Worm (Caenorhabditis elegans) whole organism, L2 larva: Measurements from ENCODE around the gene F14F8.8.

Source experiments
- C34F6.9 ChIP-seq: fragments of 150-350 bp; optimal IDR thresholded peaks from 2 replicates; lab custom pipeline; 2014; ENCODE audit warnings: missing biosample characterization, missing genetic modification characterization
- R02D3.7 ChIP-seq: fragments of 150-350 bp; optimal IDR thresholded peaks from 2 replicates; lab custom pipeline; 2014; ENCODE audit warnings: missing biosample characterization, missing genetic modification characterization
- Y55F3AM.14 ChIP-seq: fragments of 200-800 bp; sonication (Bioruptor generic); optimal IDR thresholded peaks from 2 replicates; lab custom pipeline; 2018; ENCODE audit warnings: mild to moderate bottlenecking, missing genetic modification characterization, missing compliant biosample characterization
- ZK546.5 ChIP-seq: sonication (generic microtip); optimal IDR thresholded peaks from 2 replicates; lab custom pipeline; 2017; ENCODE audit warnings: missing biosample characterization, missing genetic modification characterization
- alr-1 ChIP-seq: fragments of 150-350 bp; optimal IDR thresholded peaks from 2 replicates; lab custom pipeline; 2014; ENCODE audit warnings: missing biosample characterization, missing genetic modification characterization
- aly-2 ChIP-seq: fragments of 150-350 bp; optimal IDR thresholded peaks from 2 replicates; lab custom pipeline; 2014; ENCODE audit warnings: missing biosample characterization, missing genetic modification characterization
- ama-1 ChIP-seq: fragments of 150-350 bp; optimal IDR thresholded peaks from 2 replicates; lab custom pipeline; 2018; ENCODE audit warnings: inconsistent platforms
- blmp-1 ChIP-seq: sonication (generic microtip); optimal IDR thresholded peaks from 2 replicates; lab custom pipeline; 2017; ENCODE audit warnings: missing genetic modification characterization, mild to moderate bottlenecking, missing compliant biosample characterization, antibody characterized with exemption, moderate library complexity; ENCODE audit not compliant: insufficient read depth
- ceh-16 ChIP-seq: fragments of 150-350 bp; optimal IDR thresholded peaks from 2 replicates; lab custom pipeline; 2014; ENCODE audit warnings: missing biosample characterization, missing genetic modification characterization
- crh-2 ChIP-seq: sonication (generic microtip); optimal IDR thresholded peaks from 2 replicates; lab custom pipeline; 2017; ENCODE audit warnings: missing biosample characterization, missing genetic modification characterization
- dmd-4 ChIP-seq: sonication (generic microtip); optimal IDR thresholded peaks from 2 replicates; lab custom pipeline; 2017; ENCODE audit warnings: missing biosample characterization, missing genetic modification characterization
- elt-1 ChIP-seq: fragments of 150-350 bp; optimal IDR thresholded peaks from 2 replicates; lab custom pipeline; 2014; ENCODE audit warnings: missing biosample characterization, missing genetic modification characterization
- elt-3 ChIP-seq: sonication (generic microtip); optimal IDR thresholded peaks from 2 replicates; lab custom pipeline; 2017; ENCODE audit warnings: missing biosample characterization, missing genetic modification characterization
- fos-1 ChIP-seq: fragments of 150-350 bp; optimal IDR thresholded peaks from 2 replicates; lab custom pipeline; 2014; ENCODE audit warnings: missing biosample characterization, missing genetic modification characterization
- gmeb-1 ChIP-seq: fragments of 150-350 bp; optimal IDR thresholded peaks from 2 replicates; lab custom pipeline; 2014; ENCODE audit warnings: missing biosample characterization, missing genetic modification characterization
- lin-11 ChIP-seq: fragments of 150-350 bp; sonication (generic microtip); optimal IDR thresholded peaks from 2 replicates; lab custom pipeline; 2014; ENCODE audit warnings: missing biosample characterization, missing genetic modification characterization, inconsistent platforms, mixed read lengths
- lin-13 ChIP-seq: fragments of 150-350 bp; optimal IDR thresholded peaks from 2 replicates; lab custom pipeline; 2014; ENCODE audit warnings: missing biosample characterization, missing genetic modification reagents, missing genetic modification characterization
- lsy-2 ChIP-seq, 2 experiments: fragments of 150-350 bp in 1 of 2; sonication (generic microtip) in 1 of 2; optimal IDR thresholded peaks; 2 replicates each; lab custom pipeline; 2014 to 2017; ENCODE audit warnings: missing biosample characterization in 2 of 2, missing genetic modification characterization in 2 of 2
- mab-5 ChIP-seq: fragments of 150-350 bp; optimal IDR thresholded peaks from 2 replicates; lab custom pipeline; 2014; ENCODE audit warnings: missing biosample characterization, missing genetic modification characterization
- mdl-1 ChIP-seq, 2 experiments: fragments of 150-350 bp in 1 of 2; sonication (generic microtip) in 1 of 2; optimal IDR thresholded peaks; 2 replicates each; lab custom pipeline; 2017; ENCODE audit warnings: missing biosample characterization in 2 of 2, missing genetic modification characterization in 2 of 2
- nhr-10 ChIP-seq: sonication (generic microtip); optimal IDR thresholded peaks from 2 replicates; lab custom pipeline; 2017; ENCODE audit warnings: missing biosample characterization, missing genetic modification characterization
- nhr-11 ChIP-seq: fragments of 150-350 bp; optimal IDR thresholded peaks from 2 replicates; lab custom pipeline; 2014; ENCODE audit warnings: missing biosample characterization, missing genetic modification characterization
- nhr-129 ChIP-seq: fragments of 150-350 bp; optimal IDR thresholded peaks from 2 replicates; lab custom pipeline; 2014; ENCODE audit warnings: missing biosample characterization, missing genetic modification characterization
- nhr-23 ChIP-seq: fragments of 150-350 bp; optimal IDR thresholded peaks from 2 replicates; lab custom pipeline; 2014; ENCODE audit warnings: missing biosample characterization, missing genetic modification reagents, missing genetic modification characterization
- nhr-237 ChIP-seq: fragments of 150-350 bp; optimal IDR thresholded peaks from 2 replicates; lab custom pipeline; 2014; ENCODE audit warnings: missing biosample characterization, missing genetic modification characterization
- nhr-25 ChIP-seq: fragments of 150-350 bp; sonication (generic microtip); optimal IDR thresholded peaks from 3 replicates; lab custom pipeline; 2014; ENCODE audit warnings: missing biosample characterization, missing genetic modification characterization
- nhr-6 ChIP-seq: fragments of 150-350 bp; optimal IDR thresholded peaks from 2 replicates; lab custom pipeline; 2014; ENCODE audit warnings: missing biosample characterization, missing genetic modification characterization
- sem-4 ChIP-seq: fragments of 150-350 bp; optimal IDR thresholded peaks from 2 replicates; lab custom pipeline; 2014; ENCODE audit warnings: missing biosample characterization, missing genetic modification reagents, missing genetic modification characterization
- skn-1 ChIP-seq: sonication (generic microtip); optimal IDR thresholded peaks from 2 replicates; lab custom pipeline; 2017; ENCODE audit warnings: missing biosample characterization, missing genetic modification characterization
- sma-3 ChIP-seq: sonication (generic microtip); optimal IDR thresholded peaks from 2 replicates; lab custom pipeline; 2016; ENCODE audit warnings: missing genetic modification reagents, missing genetic modification characterization, missing compliant biosample characterization
- snpc-4 ChIP-seq: fragments of 150-350 bp; optimal IDR thresholded peaks from 2 replicates; lab custom pipeline; 2014; ENCODE audit warnings: missing biosample characterization, missing genetic modification characterization
- unc-39 ChIP-seq: fragments of 150-350 bp; optimal IDR thresholded peaks from 2 replicates; lab custom pipeline; 2014; ENCODE audit warnings: missing biosample characterization, missing genetic modification characterization
- unc-55 ChIP-seq: fragments of 150-350 bp; sonication (generic microtip); optimal IDR thresholded peaks from 3 replicates; lab custom pipeline; 2014; ENCODE audit warnings: missing biosample characterization, missing genetic modification reagents, missing genetic modification characterization
- unc-62 ChIP-seq: fragments of 150-350 bp; optimal IDR thresholded peaks from 2 replicates; lab custom pipeline; 2014; ENCODE audit warnings: missing biosample characterization, missing genetic modification reagents, missing genetic modification characterization
- zag-1 ChIP-seq: fragments of 150-350 bp; optimal IDR thresholded peaks from 2 replicates; lab custom pipeline; 2014; ENCODE audit warnings: missing biosample characterization, missing genetic modification characterization
- ztf-1 ChIP-seq: fragments of 200-800 bp; sonication (Bioruptor generic); conservative IDR thresholded peaks from 2 replicates; pipeline ENCODE4 v1.3.6; 2022; ENCODE audit warnings: missing genetic modification characterization, missing compliant biosample characterization
- ztf-4 ChIP-seq: fragments of 150-350 bp; optimal IDR thresholded peaks from 2 replicates; lab custom pipeline; 2014; ENCODE audit warnings: missing biosample characterization, missing genetic modification characterization

The F14F8.8 gene

ce11 chrV:16675553-16675952 is 3.5 kb upstream of the F14F8.8 start, which contains the start of gene srz-1:
srz-1 (plus strand) TSS chrV:16675853.
- no peak for TF ChIP-seq unc-39
- TF ChIP-seq unc-62, result no peak
- no peak for TF ChIP-seq nhr-6 (tag; lab: Kevin White, UChicago)
- TF ChIP-seq fos-1 (tag; lab: Kevin White, UChicago), result no peak
- TF ChIP-seq lsy-2 (tag; optimal IDR thresholded peaks at IDR 0.05; lab: Kevin White, UChicago), result no peak
- TF ChIP-seq sma-3 (GFP tag; lab: Kevin White, UChicago), result no peak
- TF ChIP-seq skn-1, result no peak
- no peak for TF ChIP-seq ztf-4 (tag; lab: Kevin White, UChicago)
- TF ChIP-seq lin-11 (tag; lab: Kevin White, UChicago), result no peak
- no peak for TF ChIP-seq elt-1 (tag; lab: Kevin White, UChicago)
- TF ChIP-seq dmd-4 (tag; lab: Kevin White, UChicago), result no peak

ce11 chrV:16674399-16674798 is 2.3 kb upstream of the F14F8.8 start:
- no peak for TF ChIP-seq nhr-237 (tag; lab: Kevin White, UChicago)
- TF ChIP-seq mdl-1 (tag; optimal IDR thresholded peaks at IDR 0.05; lab: Kevin White, UChicago), result no peak
- TF ChIP-seq sma-3 (GFP tag; lab: Kevin White, UChicago), result no peak
- TF ChIP-seq lin-11 (tag; lab: Kevin White, UChicago), result no peak
- TF ChIP-seq nhr-23 (tag; lab: Kevin White, UChicago), result no peak
- TF ChIP-seq lin-13 (GFP tag; lab: Kevin White, UChicago), result no peak
- no peak for TF ChIP-seq ztf-1 (GFP tag; lab: Robert Waterston, UW)
- TF ChIP-seq crh-2, result no peak
- no peak for TF ChIP-seq C34F6.9 (tag; lab: Kevin White, UChicago)
- no peak for TF ChIP-seq elt-3 (tag; lab: Kevin White, UChicago)
- TF ChIP-seq R02D3.7, result no peak
- no peak for TF ChIP-seq lsy-2 (tag; optimal IDR thresholded peaks at IDR 0.05; lab: Kevin White, UChicago)
- TF ChIP-seq mab-5 (tag; lab: Kevin White, UChicago), result no peak
- no peak for TF ChIP-seq skn-1
- no peak for TF ChIP-seq Y55F3AM.14
- TF ChIP-seq unc-55 (GFP tag; lab: Kevin White, UChicago), result no peak
- TF ChIP-seq alr-1 (tag; lab: Kevin White, UChicago), result no peak
- TF ChIP-seq nhr-10 (tag; lab: Kevin White, UChicago), result no peak

ce11 chrV:16671190-16671589 is 908 bp downstream of the F14F8.8 start, which contains the start of gene str-61:
str-61 (minus strand) TSS chrV:16671290.
- TF ChIP-seq nhr-11 (tag; lab: Kevin White, UChicago), result no peak
- TF ChIP-seq nhr-129 (tag; lab: Kevin White, UChicago), result no peak
- no peak for TF ChIP-seq gmeb-1
- no peak for TF ChIP-seq blmp-1 (tag; lab: Kevin White, UChicago)
- no peak for TF ChIP-seq C34F6.9 (tag; lab: Kevin White, UChicago)
- no peak for TF ChIP-seq elt-3 (tag; lab: Kevin White, UChicago)
- no peak for TF ChIP-seq sma-3 (GFP tag; lab: Kevin White, UChicago)
- no peak for TF ChIP-seq zag-1
- no peak for TF ChIP-seq ZK546.5 (tag; lab: Kevin White, UChicago)
- TF ChIP-seq unc-62, result no peak
- TF ChIP-seq mab-5 (tag; lab: Kevin White, UChicago), result no peak
- TF ChIP-seq fos-1 (tag; lab: Kevin White, UChicago), result no peak
- TF ChIP-seq dmd-4 (tag; lab: Kevin White, UChicago), result no peak
- TF ChIP-seq snpc-4 (tag; lab: Kevin White, UChicago), result no peak

- no peak for TF ChIP-seq crh-2
- TF ChIP-seq nhr-25 (tag; lab: Kevin White, UChicago), result no peak
- TF ChIP-seq gmeb-1, result no peak
- no peak for TF ChIP-seq R02D3.7
- no peak for TF ChIP-seq ztf-1 (GFP tag; lab: Robert Waterston, UW)
- no peak for TF ChIP-seq sma-3 (GFP tag; lab: Kevin White, UChicago)
These were observed 3.6 kb downstream of the F14F8.8 start, which contains the start of gene F14F8.9 for ce11 chrV:16668473-16668872. F14F8.9 (minus strand) TSS chrV:16668573.

ce11 chrV:16666647-16667046 is 5.5 kb downstream of the F14F8.8 start, which contains the start of gene F14F8.14:
F14F8.14 (minus strand) TSS chrV:16666747.
- TF ChIP-seq crh-2, result no peak
- TF ChIP-seq aly-2 (tag; lab: Kevin White, UChicago), result no peak
- TF ChIP-seq ama-1, result no peak
- TF ChIP-seq ceh-16 (tag; lab: Kevin White, UChicago), result no peak
- no peak for TF ChIP-seq sem-4 (tag; lab: Kevin White, UChicago)
- TF ChIP-seq ZK546.5 (tag; lab: Kevin White, UChicago), result no peak
- TF ChIP-seq elt-3 (tag; lab: Kevin White, UChicago), result no peak
- TF ChIP-seq nhr-23 (tag; lab: Kevin White, UChicago), result no peak
- no peak for TF ChIP-seq C34F6.9 (tag; lab: Kevin White, UChicago)
- TF ChIP-seq, all 48 proteins: peak for 0
